Worm (Caenorhabditis elegans) whole organism, L4 larva: ENCODE data around the gene F10E7.11.

ENCODE experiments used
- D1046.2 ChIP-seq: fragments of 200-800 bp; sonication (Bioruptor generic); IDR thresholded peaks from 2 replicates; pipeline ENCODE4 v1.3.6; 2022; ENCODE audit warnings: missing genetic modification characterization, missing compliant biosample characterization
- F26F4.8 ChIP-seq: fragments of 200-800 bp; sonication (Bioruptor generic); conservative IDR thresholded peaks from 2 replicates; pipeline ENCODE4 v1.3.6; 2022; ENCODE audit warnings: missing genetic modification characterization, missing compliant biosample characterization
- F37D6.2 ChIP-seq: sonication (generic microtip); optimal IDR thresholded peaks from 2 replicates; lab custom pipeline; 2016; ENCODE audit warnings: mild to moderate bottlenecking, missing genetic modification characterization, missing compliant biosample characterization
- Y105C5A.15 ChIP-seq: fragments of 200-800 bp; sonication (Bioruptor generic); IDR thresholded peaks from 2 replicates; pipeline ENCODE4 v1.3.6; 2022; ENCODE audit warnings: missing genetic modification characterization, missing compliant biosample characterization
- aha-1 ChIP-seq: fragments of 150-350 bp; peaks from one replicate; lab custom pipeline; 2014; ENCODE audit warnings: missing biosample characterization, missing genetic modification characterization
- aly-2 ChIP-seq: sonication (generic microtip); optimal IDR thresholded peaks from 2 replicates; lab custom pipeline; 2018; ENCODE audit warnings: missing biosample characterization, missing genetic modification characterization
- ama-1 ChIP-seq: fragments of 150-350 bp; optimal IDR thresholded peaks from 2 replicates; lab custom pipeline; 2014; ENCODE audit warnings: inconsistent platforms, mixed read lengths
- arid-1 ChIP-seq: fragments of 200-800 bp; sonication (Bioruptor generic); conservative IDR thresholded peaks from 2 replicates; pipeline ENCODE4 v1.3.6; 2022; ENCODE audit warnings: missing genetic modification reagents, missing genetic modification characterization, missing compliant biosample characterization
- attf-4 ChIP-seq: sonication (generic microtip); optimal IDR thresholded peaks from 3 replicates; lab custom pipeline; 2017; ENCODE audit warnings: missing biosample characterization, missing genetic modification characterization
- ceh-20 ChIP-seq: fragments of 200-800 bp; sonication (Bioruptor generic); IDR thresholded peaks from 2 replicates; pipeline ENCODE4 v1.3.6; 2022; ENCODE audit warnings: missing genetic modification reagents, missing genetic modification characterization, missing compliant biosample characterization
- ceh-32 ChIP-seq: sonication (generic microtip); optimal IDR thresholded peaks from 2 replicates; lab custom pipeline; 2016; ENCODE audit warnings: mild to moderate bottlenecking, missing genetic modification characterization, missing compliant biosample characterization; ENCODE audit not compliant: poor library complexity
- ceh-44 ChIP-seq: fragments of 200-800 bp; sonication (Bioruptor generic); IDR thresholded peaks from 2 replicates; pipeline ENCODE4 v1.3.6; 2022; ENCODE audit warnings: missing genetic modification reagents, missing genetic modification characterization, missing compliant biosample characterization
- ceh-62 ChIP-seq: sonication (generic microtip); optimal IDR thresholded peaks from 2 replicates; lab custom pipeline; 2017; ENCODE audit warnings: missing biosample characterization, missing genetic modification characterization
- ceh-82 ChIP-seq: sonication (generic microtip); optimal IDR thresholded peaks from 2 replicates; lab custom pipeline; 2017; ENCODE audit warnings: missing biosample characterization, missing genetic modification characterization
- ces-1 ChIP-seq: fragments of 150-350 bp; sonication (generic microtip); optimal IDR thresholded peaks from 4 replicates; lab custom pipeline; 2014; ENCODE audit warnings: missing biosample characterization, missing genetic modification reagents, missing genetic modification characterization
- cey-2 ChIP-seq: sonication (generic microtip); optimal IDR thresholded peaks from 3 replicates; lab custom pipeline; 2017; ENCODE audit warnings: missing genetic modification characterization, mild to moderate bottlenecking, missing compliant biosample characterization, antibody characterized with exemption, borderline replicate concordance; ENCODE audit not compliant: insufficient read depth
- ctbp-1 ChIP-seq: fragments of 200-800 bp; sonication (Bioruptor generic); IDR thresholded peaks from 2 replicates; pipeline ENCODE4 v1.3.6; 2022; ENCODE audit warnings: missing genetic modification reagents, missing genetic modification characterization, missing compliant biosample characterization
- daf-16 ChIP-seq, 3 experiments: sonication (generic microtip); optimal IDR thresholded peaks; 2 replicates each; lab custom pipeline; 2016 to 2017; ENCODE audit warnings: missing genetic modification characterization in 3 of 3, missing genetic modification reagents in 3 of 3, mild to moderate bottlenecking in 2 of 3, missing compliant biosample characterization in 2 of 3, missing biosample characterization in 1 of 3, moderate library complexity in 1 of 3
- daf-19 ChIP-seq: fragments of 200-800 bp; sonication (Bioruptor generic); conservative IDR thresholded peaks from 2 replicates; pipeline ENCODE4 v1.3.6; 2022; ENCODE audit warnings: missing genetic modification characterization, missing compliant biosample characterization
- dmd-6 ChIP-seq: fragments of 200-800 bp; sonication (Bioruptor generic); IDR thresholded peaks from 2 replicates; pipeline ENCODE4 v1.3.6; 2022; ENCODE audit warnings: missing genetic modification reagents, missing genetic modification characterization, missing compliant biosample characterization
- dpl-1 ChIP-seq: fragments of 150-350 bp; optimal IDR thresholded peaks from 2 replicates; lab custom pipeline; 2014; ENCODE audit warnings: missing biosample characterization, missing genetic modification reagents, missing genetic modification characterization
- duxl-1 ChIP-seq: sonication (generic microtip); optimal IDR thresholded peaks from 2 replicates; lab custom pipeline; 2016; ENCODE audit warnings: mild to moderate bottlenecking, missing genetic modification characterization, moderate library complexity, missing compliant biosample characterization; ENCODE audit not compliant: poor library complexity
- egl-27 ChIP-seq: sonication (generic microtip); optimal IDR thresholded peaks from 3 replicates; lab custom pipeline; 2017; ENCODE audit warnings: missing biosample characterization, missing genetic modification reagents, missing genetic modification characterization
- fkh-10 ChIP-seq: fragments of 150-350 bp; optimal IDR thresholded peaks from 2 replicates; lab custom pipeline; 2014; ENCODE audit warnings: missing biosample characterization, missing genetic modification reagents, missing genetic modification characterization
- hlh-11 ChIP-seq: fragments of 200-800 bp; sonication (Bioruptor generic); optimal IDR thresholded peaks from 2 replicates; lab custom pipeline; 2018; ENCODE audit warnings: mild to moderate bottlenecking, missing genetic modification characterization, missing compliant biosample characterization
- hlh-30 ChIP-seq: sonication (generic microtip); optimal IDR thresholded peaks from 2 replicates; lab custom pipeline; 2017; ENCODE audit warnings: antibody characterized with exemption, mild to moderate bottlenecking, missing genetic modification characterization, missing compliant biosample characterization; ENCODE audit not compliant: insufficient read depth
- jun-1 ChIP-seq: fragments of 150-350 bp; optimal IDR thresholded peaks from 2 replicates; lab custom pipeline; 2014; ENCODE audit warnings: missing biosample characterization, missing genetic modification reagents, missing genetic modification characterization
- lin-1 ChIP-seq: fragments of 200-800 bp; sonication (Bioruptor generic); IDR thresholded peaks from 2 replicates; pipeline ENCODE4 v1.3.6; 2022; ENCODE audit warnings: missing genetic modification reagents, missing genetic modification characterization, missing compliant biosample characterization
- lin-13 ChIP-seq: fragments of 150-350 bp; optimal IDR thresholded peaks from 2 replicates; lab custom pipeline; 2014; ENCODE audit warnings: missing biosample characterization, missing genetic modification reagents, missing genetic modification characterization
- lin-15B ChIP-seq: fragments of 150-350 bp; sonication (generic microtip); optimal IDR thresholded peaks from 3 replicates; lab custom pipeline; 2014; ENCODE audit warnings: missing biosample characterization, missing genetic modification characterization
- lin-29 ChIP-seq: fragments of 200-800 bp; sonication (Bioruptor generic); IDR thresholded peaks from 2 replicates; pipeline ENCODE4 v1.3.6; 2022; ENCODE audit warnings: missing genetic modification reagents, missing genetic modification characterization, missing compliant biosample characterization
- lir-3 ChIP-seq: sonication (generic microtip); optimal IDR thresholded peaks from 2 replicates; lab custom pipeline; 2016; ENCODE audit warnings: mild to moderate bottlenecking, missing genetic modification characterization, missing compliant biosample characterization
- madf-5 ChIP-seq, 2 experiments: fragments of 200-800 bp; sonication (Bioruptor generic); IDR thresholded peaks; 2 replicates each; pipeline ENCODE4 v1.3.6; 2022; ENCODE audit warnings: missing compliant biosample characterization in 2 of 2, missing genetic modification characterization in 2 of 2
- mdl-1 ChIP-seq, 2 experiments: fragments of 150-350 bp in 1 of 2; sonication (generic microtip) in 1 of 2; optimal IDR thresholded peaks; 2 replicates each; lab custom pipeline; 2014 to 2017; ENCODE audit warnings: missing biosample characterization in 2 of 2, missing genetic modification characterization in 2 of 2
- nhr-11 ChIP-seq: fragments of 150-350 bp; optimal IDR thresholded peaks from 2 replicates; lab custom pipeline; 2014; ENCODE audit warnings: missing biosample characterization, missing genetic modification characterization
- nhr-111 ChIP-seq: fragments of 200-800 bp; sonication (Bioruptor generic); optimal IDR thresholded peaks from 2 replicates; lab custom pipeline; 2018; ENCODE audit warnings: mild to moderate bottlenecking, missing genetic modification characterization, missing compliant biosample characterization
- nhr-48 ChIP-seq: sonication (generic microtip); optimal IDR thresholded peaks from 2 replicates; lab custom pipeline; 2016; ENCODE audit warnings: mild to moderate bottlenecking, missing genetic modification characterization, missing compliant biosample characterization
- nhr-77 ChIP-seq: fragments of 150-350 bp; optimal IDR thresholded peaks from 2 replicates; lab custom pipeline; 2014; ENCODE audit warnings: missing biosample characterization, missing genetic modification characterization
- php-3 ChIP-seq: fragments of 200-800 bp; sonication (Bioruptor generic); IDR thresholded peaks from 2 replicates; pipeline ENCODE4 v1.3.6; 2022; ENCODE audit warnings: missing genetic modification reagents, missing genetic modification characterization, missing compliant biosample characterization
- pqm-1 ChIP-seq: sonication (generic microtip); optimal IDR thresholded peaks from 2 replicates; lab custom pipeline; 2017; ENCODE audit warnings: missing biosample characterization, missing genetic modification characterization
- saeg-2 ChIP-seq: fragments of 200-800 bp; sonication (Bioruptor generic); IDR thresholded peaks from 2 replicates; pipeline ENCODE4 v1.3.6; 2022; ENCODE audit warnings: missing genetic modification reagents, missing genetic modification characterization, missing compliant biosample characterization
- sdz-12 ChIP-seq: fragments of 200-800 bp; sonication (Bioruptor generic); optimal IDR thresholded peaks from 2 replicates; lab custom pipeline; 2018; ENCODE audit warnings: mild to moderate bottlenecking, missing genetic modification characterization, missing compliant biosample characterization
- skn-1 ChIP-seq: fragments of 150-350 bp; optimal IDR thresholded peaks from 2 replicates; lab custom pipeline; 2014; ENCODE audit warnings: missing biosample characterization, missing genetic modification characterization
- unc-130 ChIP-seq: sonication (generic microtip); optimal IDR thresholded peaks from 2 replicates; lab custom pipeline; 2016; ENCODE audit warnings: missing genetic modification reagents, missing genetic modification characterization, missing compliant biosample characterization
- unc-39 ChIP-seq: sonication (generic microtip); optimal IDR thresholded peaks from 2 replicates; lab custom pipeline; 2017; ENCODE audit warnings: missing biosample characterization, missing genetic modification characterization
- vab-7 ChIP-seq: fragments of 200-800 bp; sonication (Bioruptor generic); IDR thresholded peaks from 2 replicates; pipeline ENCODE4 v1.3.6; 2022; ENCODE audit warnings: missing genetic modification reagents, missing genetic modification characterization, missing compliant biosample characterization
- zag-1 ChIP-seq: fragments of 150-350 bp; optimal IDR thresholded peaks from 2 replicates; lab custom pipeline; 2014; ENCODE audit warnings: missing biosample characterization, missing genetic modification characterization
- zfp-2 ChIP-seq: sonication (generic microtip); optimal IDR thresholded peaks from 2 replicates; lab custom pipeline; 2016; ENCODE audit warnings: mild to moderate bottlenecking, missing genetic modification characterization, missing compliant biosample characterization
- zfp-3 ChIP-seq: fragments of 200-800 bp; sonication (Bioruptor generic); conservative IDR thresholded peaks from 2 replicates; pipeline ENCODE4 v1.3.6; 2022; ENCODE audit warnings: missing genetic modification reagents, missing genetic modification characterization, missing compliant biosample characterization
- zip-11 ChIP-seq: fragments of 200-800 bp; sonication (Bioruptor generic); IDR thresholded peaks from 2 replicates; pipeline ENCODE4 v1.3.6; 2022; ENCODE audit warnings: missing genetic modification characterization, missing compliant biosample characterization
- zip-2 ChIP-seq: fragments of 150-350 bp; optimal IDR thresholded peaks from 2 replicates; lab custom pipeline; 2014; ENCODE audit warnings: missing biosample characterization, missing genetic modification characterization
- ztf-11 ChIP-seq: fragments of 150-350 bp; optimal IDR thresholded peaks from 2 replicates; lab custom pipeline; 2014; ENCODE audit warnings: missing biosample characterization, missing genetic modification characterization
- ztf-7 ChIP-seq: fragments of 150-350 bp; optimal IDR thresholded peaks from 2 replicates; lab custom pipeline; 2014; ENCODE audit warnings: missing biosample characterization, missing genetic modification characterization

F10E7.11 gene

ce11 chrII:7166768-7167167, 44.1 kb upstream of the F10E7.11 start:
- TF ChIP-seq cey-2 (tag; lab: Kevin White, UChicago) (no peak), nhr-111 (no peak), nhr-48 (tag; lab: Kevin White, UChicago) (peak; percentile 12), saeg-2 (GFP tag; lab: Robert Waterston, UW) (no peak), D1046.2 (GFP tag; lab: Robert Waterston, UW) (no peak), egl-27 (no peak), unc-130 (GFP tag; lab: Kevin White, UChicago) (no peak), ceh-62 (tag; lab: Kevin White, UChicago) (no peak), zag-1 (tag; lab: Kevin White, UChicago) (no peak), dmd-6 (peak; percentile 91), lin-15B (tag; lab: Kevin White, UChicago) (no peak), zfp-2 (tag; lab: Kevin White, UChicago) (no peak), lin-1 (GFP tag; lab: Robert Waterston, UW) (no peak), Y105C5A.15 (GFP tag; lab: Robert Waterston, UW) (no peak), hlh-11 (tag; lab: Kevin White, UChicago) (peak; percentile 60), ztf-11 (tag; lab: Kevin White, UChicago) (no peak), ama-1 (lab: Kevin White, UChicago) (no peak), nhr-77 (tag; lab: Kevin White, UChicago) (peak; percentile 76), duxl-1 (tag; lab: Kevin White, UChicago) (no peak), dpl-1 (GFP tag; lab: Kevin White, UChicago) (no peak), vab-7 (GFP tag; lab: Robert Waterston, UW) (no peak), pqm-1 (tag; lab: Kevin White, UChicago) (peak; percentile 92), daf-19 (no peak), lin-13 (GFP tag; lab: Kevin White, UChicago) (no peak), ctbp-1 (GFP tag; lab: Robert Waterston, UW) (no peak), F26F4.8 (GFP tag; lab: Robert Waterston, UW) (no peak), madf-5 (GFP tag; IDR thresholded peaks at IDR 0.05; lab: Robert Waterston, UW) (no peak), ceh-44 (GFP tag; lab: Robert Waterston, UW) (no peak), aly-2 (no peak), fkh-10 (GFP tag; lab: Kevin White, UChicago) (no peak), F37D6.2 (tag; lab: Kevin White, UChicago) (no peak), ceh-82 (tag; lab: Kevin White, UChicago) (no peak), ces-1 (no peak), arid-1 (no peak), aha-1 (tag; lab: Kevin White, UChicago) (no peak), skn-1 (tag; lab: Kevin White, UChicago) (no peak), unc-39 (no peak), daf-16 (GFP tag; optimal IDR thresholded peaks at IDR 0.05; lab: Kevin White, UChicago) (no peak), daf-16 (tag; optimal IDR thresholded peaks at IDR 0.05; lab: Kevin White, UChicago) (peak; percentile 65), lir-3 (tag; lab: Kevin White, UChicago) (no peak), ceh-20 (no peak), mdl-1 (tag; optimal IDR thresholded peaks at IDR 0.05; lab: Kevin White, UChicago) (no peak), nhr-11 (tag; lab: Kevin White, UChicago) (no peak), ztf-7 (tag; lab: Kevin White, UChicago) (no peak), lin-29 (no peak), php-3 (GFP tag; lab: Robert Waterston, UW) (peak; percentile 90), zip-11 (no peak), jun-1 (tag; lab: Kevin White, UChicago) (no peak), hlh-30 (tag; lab: Kevin White, UChicago) (no peak), attf-4 (tag; lab: Kevin White, UChicago) (no peak), zfp-3 (GFP tag; lab: Robert Waterston, UW) (no peak), sdz-12 (no peak), zip-2 (tag; lab: Kevin White, UChicago) (no peak), ceh-32 (tag; lab: Kevin White, UChicago) (no peak)
